Worm (Caenorhabditis elegans): ENCODE data around the gene T01B6.1.

Gene T01B6.1

DNA sequence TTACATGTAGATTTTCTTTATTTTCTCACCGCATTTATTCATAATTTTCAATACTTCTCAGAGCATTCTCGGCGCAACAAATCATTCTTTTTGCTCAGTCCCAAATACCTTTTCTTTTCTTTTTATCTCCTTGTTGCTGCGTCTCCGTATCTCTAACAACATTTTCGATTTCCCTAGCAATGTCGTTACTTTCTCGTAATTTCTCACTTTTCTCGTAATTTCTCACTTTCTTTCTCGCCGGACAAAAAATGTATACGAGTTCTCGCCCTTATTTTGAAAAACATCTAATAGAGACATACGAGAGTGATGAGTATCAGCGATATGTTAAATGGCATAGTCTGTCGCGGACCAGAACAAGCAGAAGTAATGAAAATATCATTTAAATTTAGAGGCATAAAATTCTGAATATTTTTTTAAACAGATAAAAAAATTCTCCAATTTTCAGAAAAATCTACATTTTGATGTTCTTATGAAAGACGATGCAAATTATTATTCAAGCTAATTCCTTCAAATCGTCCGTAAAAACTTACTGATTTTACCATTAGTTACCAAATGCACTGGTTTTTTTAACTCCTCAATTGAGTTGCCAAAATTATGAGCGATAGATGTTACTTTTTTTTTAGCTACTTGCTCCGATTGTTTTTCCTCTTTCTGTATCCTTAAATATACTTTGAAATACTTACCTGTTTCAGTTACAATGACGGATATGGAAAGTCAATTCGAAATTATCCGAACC, 40.0 kb downstream of the T01B6.1 start, which contains the start of gene F47G3.3:
Gene F47G3.3, plus strand, starts transcription at position 686 of the 736 bp plus-strand sequence.
- TF ChIP-seq ceh-13 (GFP tag; optimal IDR thresholded peaks at IDR 0.05) (no peak), tra-4 (tag; optimal IDR thresholded peaks at IDR 0.05) (no peak), ets-7 (tag; optimal IDR thresholded peaks at IDR 0.05) (no peak), hnd-1 (tag; optimal IDR thresholded peaks at IDR 0.05) (no peak), sea-1 (GFP tag; conservative IDR thresholded peaks at IDR 0.05) (no peak), pes-1 (GFP tag; IDR thresholded peaks at IDR 0.05) (no peak), aly-1 (tag; optimal IDR thresholded peaks at IDR 0.05) (no peak), hmbx-1 (tag; optimal IDR thresholded peaks at IDR 0.05) (no peak), ceh-36 (tag; optimal IDR thresholded peaks at IDR 0.05) (no peak), flt-1 (GFP tag; IDR thresholded peaks at IDR 0.05) (no peak), ama-1 (optimal IDR thresholded peaks at IDR 0.05) (no peak), B0310.2 (tag; optimal IDR thresholded peaks at IDR 0.05) (no peak), scrt-1 (GFP tag; IDR thresholded peaks at IDR 0.05) (no peak), hmg-4 (GFP tag; optimal IDR thresholded peaks at IDR 0.05) (no peak), tbx-37 (GFP tag; conservative IDR thresholded peaks at IDR 0.05) (no peak), tbx-11 (GFP tag; IDR thresholded peaks at IDR 0.05) (no peak), F13C5.2 (tag; optimal IDR thresholded peaks at IDR 0.05) (no peak)

DNA sequence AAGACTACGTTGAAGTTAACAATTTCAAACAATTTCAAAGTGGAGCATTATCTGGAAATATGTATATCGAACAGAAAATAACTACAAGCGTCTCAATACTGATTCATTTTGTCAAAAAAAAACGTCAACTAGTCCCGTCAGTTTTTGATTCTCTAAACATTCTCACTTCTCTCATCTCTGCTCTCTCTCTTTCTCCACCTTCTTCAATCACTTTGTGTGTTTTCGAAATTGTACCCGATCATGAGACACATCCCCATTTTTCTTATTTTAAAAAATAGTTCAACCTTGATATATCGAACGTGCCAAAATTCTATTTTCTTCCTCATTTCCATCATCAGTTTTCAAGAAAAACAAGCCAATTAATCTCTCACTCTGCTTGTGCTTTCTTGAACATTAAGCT, 45.3 kb downstream of the T01B6.1 start:
- TF ChIP-seq ama-1 (optimal IDR thresholded peaks at IDR 0.05) (no peak), aly-1 (tag; optimal IDR thresholded peaks at IDR 0.05) (no peak), hnd-1 (tag; optimal IDR thresholded peaks at IDR 0.05) (no peak)

DNA sequence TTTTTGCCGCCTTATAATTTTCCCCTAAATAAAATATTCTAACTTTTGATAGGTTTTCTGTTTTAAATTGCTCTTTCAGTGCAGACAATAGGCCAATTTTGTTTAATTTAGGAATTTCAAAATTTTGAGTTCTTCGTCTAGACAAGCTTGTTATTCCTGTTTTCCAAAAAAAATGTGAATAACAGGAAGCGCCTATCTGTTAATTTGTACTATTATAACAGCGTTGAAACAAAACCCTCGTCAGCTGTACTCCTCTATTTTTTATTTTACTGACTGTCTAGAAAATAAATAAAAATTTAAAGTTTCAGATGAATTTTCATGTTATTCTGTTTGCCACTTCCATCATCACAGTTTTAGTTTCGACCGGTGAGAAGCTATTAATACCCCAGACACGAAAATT, 45.8 kb downstream of the T01B6.1 start, which contains the start of gene F47G3.4:
Gene F47G3.4, plus strand, starts transcription at position 301 of the 400 bp plus-strand sequence.
- TF ChIP-seq ceh-13 (GFP tag; optimal IDR thresholded peaks at IDR 0.05): no peak
- no peak for TF ChIP-seq hmbx-1 (tag; optimal IDR thresholded peaks at IDR 0.05)
- no peak for TF ChIP-seq tra-4 (tag; optimal IDR thresholded peaks at IDR 0.05)
- TF ChIP-seq ama-1 (optimal IDR thresholded peaks at IDR 0.05): no peak
- TF ChIP-seq ets-7 (tag; optimal IDR thresholded peaks at IDR 0.05): no peak
- TF ChIP-seq F13C5.2 (tag; optimal IDR thresholded peaks at IDR 0.05): no peak
- TF ChIP-seq B0310.2 (tag; optimal IDR thresholded peaks at IDR 0.05): no peak
- no peak for TF ChIP-seq aly-1 (tag; optimal IDR thresholded peaks at IDR 0.05)

DNA sequence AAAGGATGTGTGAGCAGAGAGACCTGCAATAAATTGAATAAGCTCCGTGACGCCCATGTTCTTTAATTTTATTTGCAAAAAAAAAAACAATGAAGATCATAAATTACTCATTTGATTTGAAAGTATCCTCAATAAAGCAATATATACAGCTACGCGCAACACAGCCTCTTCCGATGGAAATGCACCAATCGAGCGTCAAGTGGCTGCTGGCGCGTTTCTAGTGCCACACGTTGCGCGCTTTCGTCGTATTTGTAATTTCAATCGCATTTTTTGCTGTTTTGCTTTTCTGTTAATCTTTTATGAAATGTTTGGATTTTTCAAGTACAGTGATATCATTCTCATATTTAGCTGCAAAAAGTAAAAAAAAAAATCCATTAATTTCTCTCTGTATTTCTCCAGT, 46.7 kb downstream of the T01B6.1 start:
- no peak for TF ChIP-seq tbx-37 (GFP tag; conservative IDR thresholded peaks at IDR 0.05)
- TF ChIP-seq F13C5.2 (tag; optimal IDR thresholded peaks at IDR 0.05): peak; percentile 27

DNA sequence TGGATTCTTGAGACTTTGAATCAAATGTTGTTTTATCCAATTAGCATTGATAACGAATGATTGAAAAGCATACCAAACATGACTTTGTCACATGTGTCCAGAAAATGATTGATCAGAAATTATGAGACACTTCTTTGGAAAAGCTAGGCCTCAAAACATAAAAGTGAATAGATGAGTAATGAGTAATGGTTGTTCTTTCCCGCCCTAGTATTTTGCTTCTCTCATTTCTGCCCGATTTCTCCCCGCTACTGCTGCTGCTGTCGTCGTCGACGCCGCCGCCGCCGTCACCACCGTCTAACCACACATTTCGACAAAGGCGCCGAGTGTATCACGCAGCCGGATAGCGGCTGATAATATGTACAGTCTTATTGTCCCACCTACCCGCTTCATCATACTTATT, 50.0 kb downstream of the T01B6.1 start, which contains the start of gene F47G3.1:
Gene F47G3.1, plus strand, starts transcription at position 301 of the 400 bp plus-strand sequence.
- no peak for TF ChIP-seq scrt-1 (GFP tag; IDR thresholded peaks at IDR 0.05)
- no peak for TF ChIP-seq flt-1 (GFP tag; IDR thresholded peaks at IDR 0.05)

DNA sequence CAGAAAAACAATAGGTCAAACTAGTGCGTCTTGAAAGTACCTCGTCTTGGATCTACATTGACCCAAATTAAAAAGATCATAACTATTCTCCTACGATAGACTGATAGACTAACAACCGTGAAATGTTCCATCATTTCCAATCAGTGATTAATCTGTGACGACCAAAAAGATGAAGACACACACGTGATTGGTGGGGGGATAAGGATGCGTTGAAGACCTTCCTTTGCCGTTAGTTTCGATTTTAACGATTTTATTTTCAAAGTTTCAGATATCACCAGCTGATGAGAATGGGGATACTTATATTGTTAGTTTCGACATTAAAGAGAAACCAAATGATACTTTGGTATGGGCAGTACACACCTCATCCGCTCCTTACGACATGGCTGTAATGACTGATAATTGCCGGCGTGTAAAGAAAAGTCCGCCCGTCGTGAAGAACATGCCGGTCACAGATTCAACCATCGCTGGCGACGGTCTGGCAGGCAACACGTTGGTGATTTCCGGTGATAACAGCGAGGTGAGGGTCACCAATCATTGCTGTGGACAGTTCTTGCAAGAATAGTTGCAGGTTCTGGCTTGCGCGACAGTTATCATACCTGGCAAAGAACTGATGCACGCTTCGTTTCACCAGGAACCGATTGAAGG, 51.6 kb downstream of the T01B6.1 start:
- TF ChIP-seq hmbx-1 (tag; optimal IDR thresholded peaks at IDR 0.05) (no peak), ceh-13 (GFP tag; optimal IDR thresholded peaks at IDR 0.05) (no peak), tbx-37 (GFP tag; conservative IDR thresholded peaks at IDR 0.05) (no peak), sea-1 (GFP tag; conservative IDR thresholded peaks at IDR 0.05) (no peak), ceh-36 (tag; optimal IDR thresholded peaks at IDR 0.05) (no peak), ama-1 (optimal IDR thresholded peaks at IDR 0.05) (no peak), tbx-11 (GFP tag; IDR thresholded peaks at IDR 0.05) (no peak), B0310.2 (tag; optimal IDR thresholded peaks at IDR 0.05) (no peak)

DNA sequence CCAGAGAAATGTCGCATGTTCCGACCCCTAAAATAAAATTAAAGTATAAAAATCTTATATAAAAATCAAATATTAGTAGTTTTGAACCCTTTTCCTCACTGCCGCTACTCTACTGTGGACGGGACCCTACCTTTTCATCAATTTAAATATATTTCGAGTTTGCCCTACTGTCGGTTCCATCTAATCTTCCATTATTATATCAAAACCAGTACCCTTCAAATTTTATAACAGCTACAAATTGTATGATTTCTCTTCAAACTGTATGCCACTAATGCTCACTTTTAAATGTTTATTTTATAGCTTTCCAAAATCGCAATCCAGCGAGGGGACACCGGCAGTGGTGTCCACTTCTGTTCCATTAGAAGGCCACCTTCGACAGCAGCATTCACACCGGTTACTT, 59.5 kb downstream of the T01B6.1 start, which contains the start of gene C43H6.6:
Gene C43H6.6, plus strand, starts transcription at position 301 of the 400 bp plus-strand sequence.
- TF ChIP-seq ama-1 (optimal IDR thresholded peaks at IDR 0.05) (no peak), ets-7 (tag; optimal IDR thresholded peaks at IDR 0.05) (no peak), hmg-4 (GFP tag; optimal IDR thresholded peaks at IDR 0.05) (no peak), hnd-1 (tag; optimal IDR thresholded peaks at IDR 0.05) (no peak), tbx-11 (GFP tag; IDR thresholded peaks at IDR 0.05) (no peak), tra-4 (tag; optimal IDR thresholded peaks at IDR 0.05) (no peak), sea-1 (GFP tag; conservative IDR thresholded peaks at IDR 0.05) (no peak), aly-1 (tag; optimal IDR thresholded peaks at IDR 0.05) (no peak), ceh-13 (GFP tag; optimal IDR thresholded peaks at IDR 0.05) (no peak), pes-1 (GFP tag; IDR thresholded peaks at IDR 0.05) (no peak), flt-1 (GFP tag; IDR thresholded peaks at IDR 0.05) (no peak), tbx-37 (GFP tag; conservative IDR thresholded peaks at IDR 0.05) (no peak), scrt-1 (GFP tag; IDR thresholded peaks at IDR 0.05) (no peak), F13C5.2 (tag; optimal IDR thresholded peaks at IDR 0.05) (no peak), hmbx-1 (tag; optimal IDR thresholded peaks at IDR 0.05) (no peak), B0310.2 (tag; optimal IDR thresholded peaks at IDR 0.05) (no peak), ceh-36 (tag; optimal IDR thresholded peaks at IDR 0.05) (no peak)

Measured in whole organism, early embryonic.